Worm (Caenorhabditis elegans): ENCODE results near the gene F25D1.5.

F25D1.5 gene

DNA sequence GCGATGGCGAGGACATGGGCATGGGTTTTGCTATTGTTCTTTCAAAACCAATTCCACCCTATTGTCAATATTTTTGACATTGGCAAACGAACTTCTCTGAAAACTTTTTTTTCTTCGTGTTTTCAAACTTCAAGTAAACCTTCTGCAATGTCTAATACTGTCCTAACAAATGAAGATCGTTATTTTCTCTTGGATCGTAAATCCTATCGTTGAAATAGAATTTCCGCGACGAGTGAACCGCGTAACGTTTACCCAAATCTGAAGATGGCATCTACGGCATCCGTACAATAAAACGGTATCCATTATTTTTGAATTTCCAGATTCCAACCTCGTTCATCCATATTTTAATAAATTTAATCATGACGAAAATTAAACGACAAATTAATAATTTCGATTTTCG is 41.0 kb downstream of the F25D1.5 start, which contains the start of gene C35A5.5:
TSS of gene C35A5.5 (plus strand) at position 301 of the 400 bp plus-strand sequence.
- no peak for TF ChIP-seq T23F11.4 (GFP tag; optimal IDR thresholded peaks at IDR 0.05)

DNA sequence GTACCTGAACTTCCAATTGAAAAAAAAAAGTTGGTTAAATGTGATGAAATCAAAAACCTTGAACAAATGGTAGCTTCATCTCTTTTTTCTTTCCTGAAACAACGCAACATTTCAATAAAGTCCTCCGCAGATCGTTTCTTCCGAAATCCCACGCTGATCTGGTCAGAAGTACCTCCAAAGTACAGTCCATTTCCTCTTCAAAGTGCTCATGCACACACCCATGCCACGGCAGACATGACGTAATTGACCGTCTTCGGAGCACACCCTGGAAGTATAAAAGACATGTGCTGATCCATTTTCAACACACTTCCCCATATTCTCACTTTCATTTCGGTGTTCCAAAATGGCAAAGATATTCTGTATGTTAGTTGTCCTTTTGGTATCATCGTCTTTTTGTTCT is 42.7 kb downstream of the F25D1.5 start, which contains the start of gene C35A5.10:
TSS of gene C35A5.10 (plus strand) at position 301 of the 400 bp plus-strand sequence.
- TF ChIP-seq ets-4 (tag; optimal IDR thresholded peaks at IDR 0.05) (no peak), mec-3 (tag; optimal IDR thresholded peaks at IDR 0.05; ENCODE audit: borderline replicate concordance) (no peak), tbx-2 (tag; optimal IDR thresholded peaks at IDR 0.05) (no peak), fkh-6 (tag; optimal IDR thresholded peaks at IDR 0.05) (no peak)

ce11 chrV:10503011-10503410 is 43.6 kb downstream of the F25D1.5 start, which contains the start of gene C35A5.11:
TSS of gene C35A5.11 (minus strand) at chrV:10503111.
- TF ChIP-seq hlh-8 (tag; optimal IDR thresholded peaks at IDR 0.05) = no peak

DNA sequence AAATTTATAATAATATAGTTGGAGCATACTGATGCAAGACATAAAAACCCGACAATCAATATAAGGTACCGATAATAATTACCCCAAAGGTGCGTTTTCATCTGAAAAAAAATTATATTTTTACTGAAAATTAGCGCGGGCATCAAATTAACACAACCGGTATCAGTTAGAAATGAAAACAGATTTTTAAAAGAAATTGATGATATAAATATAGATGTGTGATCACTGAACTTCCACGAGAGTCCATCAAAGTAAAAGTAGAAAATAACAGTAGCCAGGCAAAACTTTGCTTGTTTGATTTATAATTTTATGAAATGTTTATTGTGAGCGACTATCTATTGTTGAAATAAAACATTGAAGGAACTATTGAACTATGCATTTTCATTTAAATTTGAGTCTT is 45.3 kb downstream of the F25D1.5 start, which contains the start of gene C35A5.3:
TSS of gene C35A5.3 (minus strand) at position 101 of the 400 bp plus-strand sequence.
- no peak for TF ChIP-seq pha-2 (tag; optimal IDR thresholded peaks at IDR 0.05)

DNA sequence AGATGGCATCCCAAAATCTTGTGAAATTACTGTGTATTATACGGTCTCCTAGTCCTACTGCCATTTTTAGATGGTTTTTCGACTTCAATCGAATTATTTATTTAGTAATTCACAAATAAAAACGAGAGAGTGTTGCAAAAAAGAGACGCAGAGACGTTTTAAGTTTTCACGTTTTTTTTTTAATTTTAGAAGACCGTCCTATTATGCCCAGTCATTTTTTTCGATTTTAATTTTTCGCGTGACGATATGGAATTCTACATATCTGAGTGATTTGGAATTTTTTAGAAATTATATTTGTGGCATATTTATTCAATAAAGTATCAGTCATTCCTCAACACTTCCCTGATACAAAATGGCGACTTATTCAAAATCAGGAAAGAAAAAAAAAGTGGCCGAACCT is 49.9 kb downstream of the F25D1.5 start, which contains the start of gene C35A5.4:
TSS of gene C35A5.4 (plus strand) at position 301 of the 400 bp plus-strand sequence.
- TF ChIP-seq sox-2 (GFP tag; IDR thresholded peaks at IDR 0.05) (no peak), hlh-8 (tag; optimal IDR thresholded peaks at IDR 0.05) (no peak), ahr-1 (tag; optimal IDR thresholded peaks at IDR 0.05) (no peak), unc-42 (tag; optimal IDR thresholded peaks at IDR 0.05) (no peak), ceh-9 (tag; optimal IDR thresholded peaks at IDR 0.05) (no peak), che-1 (tag; optimal IDR thresholded peaks at IDR 0.05) (no peak), C38D4.7 (GFP tag; optimal IDR thresholded peaks at IDR 0.05) (no peak), syd-9 (tag; optimal IDR thresholded peaks at IDR 0.05) (no peak), pat-9 (tag; optimal IDR thresholded peaks at IDR 0.05) (no peak), ceh-14 (tag; optimal IDR thresholded peaks at IDR 0.05) (no peak), hlh-13 (GFP tag; optimal IDR thresholded peaks at IDR 0.05) (no peak), ceh-34 (tag; optimal IDR thresholded peaks at IDR 0.05) (no peak), dmd-4 (tag; optimal IDR thresholded peaks at IDR 0.05; ENCODE audit: borderline replicate concordance) (no peak), unc-86 (tag; optimal IDR thresholded peaks at IDR 0.05) (no peak), pqm-1 (tag; optimal IDR thresholded peaks at IDR 0.05) (no peak), odd-2 (tag; optimal IDR thresholded peaks at IDR 0.05) (no peak), pha-2 (tag; optimal IDR thresholded peaks at IDR 0.05) (no peak), ceh-24 (tag; optimal IDR thresholded peaks at IDR 0.05) (no peak), lim-6 (tag; optimal IDR thresholded peaks at IDR 0.05) (no peak)
